Worm (Caenorhabditis elegans): Measurements from ENCODE around the gene H20E11.2.

- TF ChIP-seq lin-15B (tag; optimal IDR thresholded peaks at IDR 0.05) (no peak), snpc-4 (tag; optimal IDR thresholded peaks at IDR 0.05) (no peak), egl-27 (tag; optimal IDR thresholded peaks at IDR 0.05) (no peak), efl-3 (GFP tag; optimal IDR thresholded peaks at IDR 0.05) (no peak), nhr-77 (tag; optimal IDR thresholded peaks at IDR 0.05) (no peak), lin-39 (tag; optimal IDR thresholded peaks at IDR 0.05) (no peak), fkh-10 (GFP tag; optimal IDR thresholded peaks at IDR 0.05) (no peak), nhr-19 (GFP tag; conservative IDR thresholded peaks at IDR 0.05) (no peak), aly-2 (tag; optimal IDR thresholded peaks at IDR 0.05) (no peak), lir-3 (tag; optimal IDR thresholded peaks at IDR 0.05; ENCODE audit: poor library complexity) (no peak), unc-62 (GFP tag; optimal IDR thresholded peaks at IDR 0.05) (no peak)
Measured at ce11 chrIV:6803294-6803693, 24.3 kb upstream of the H20E11.2 start.
